Fruit fly (Drosophila melanogaster): ENCODE data around the gene CG4887.

The CG4887 gene

DNA sequence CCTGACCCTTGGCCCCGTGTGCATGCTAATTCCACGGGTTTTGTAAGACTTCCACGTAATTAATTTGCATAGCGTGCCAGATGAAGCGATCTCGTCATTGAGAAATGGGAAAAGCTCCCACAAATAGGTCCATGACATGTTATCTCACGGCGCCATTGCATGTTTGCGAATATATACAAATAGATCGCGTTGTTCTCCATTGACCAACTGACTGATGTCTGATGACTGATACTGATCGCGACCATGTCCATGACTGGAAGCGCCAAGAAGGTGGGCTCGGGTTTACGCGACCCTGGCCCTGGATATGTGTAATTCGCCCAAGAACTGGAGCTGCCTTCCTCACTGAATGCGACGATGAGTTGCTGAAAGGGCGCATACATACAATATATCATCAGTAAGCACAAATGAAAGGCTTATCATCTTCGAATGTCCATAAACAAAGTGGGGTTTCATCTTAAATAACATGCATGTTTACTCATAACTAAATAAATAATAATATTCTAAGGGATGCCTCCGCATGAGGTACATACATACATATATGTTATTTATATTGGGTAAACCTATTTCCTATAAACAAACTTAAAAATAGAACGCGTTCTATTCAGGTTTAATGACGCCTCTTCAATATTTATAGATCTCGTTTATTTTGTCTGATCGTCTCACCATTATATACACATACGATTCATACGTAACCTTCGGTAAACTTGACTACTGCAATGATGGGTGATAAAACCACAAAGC, 49.6 kb upstream of the CG4887 start (continued):
- TF ChIP-seq sc (optimal IDR thresholded peaks at IDR 0.05) = no peak
- peak; percentile 64 for TF ChIP-seq sc (GFP tag; optimal IDR thresholded peaks at IDR 0.05)
- peak; percentile 50 for TF ChIP-seq nau (GFP tag; optimal IDR thresholded peaks at IDR 0.05)
- TF ChIP-seq CG10147 (GFP tag; optimal IDR thresholded peaks at IDR 0.05) = no peak
- peak; percentile 72 for TF ChIP-seq CG14710 (tag; optimal IDR thresholded peaks at IDR 0.05)
- TF ChIP-seq Fer3 (tag; optimal IDR thresholded peaks at IDR 0.05) = peak; percentile 30
- TF ChIP-seq CG31365 (tag; optimal IDR thresholded peaks at IDR 0.05) = peak; percentile 1
- TF ChIP-seq trem (tag; optimal IDR thresholded peaks at IDR 0.05) = peak; percentile 43
- no peak for TF ChIP-seq gt (GFP tag; IDR thresholded peaks at IDR 0.05)
- TF ChIP-seq Dip3 (GFP tag; optimal IDR thresholded peaks at IDR 0.05) = no peak
- peak; percentile 10 for TF ChIP-seq sd (tag; optimal IDR thresholded peaks at IDR 0.05)
- TF ChIP-seq MESR4 (GFP tag; optimal IDR thresholded peaks at IDR 0.05) = no peak
- TF ChIP-seq tio (GFP tag; optimal IDR thresholded peaks at IDR 0.05) = no peak
- peak in 1 of 2 experiments; percentile 44 for TF ChIP-seq Pdp1 (GFP tag; optimal IDR thresholded peaks at IDR 0.05)
- no peak for TF ChIP-seq Gug (GFP tag; IDR thresholded peaks at IDR 0.05)
- peak; percentile 34 for TF ChIP-seq CG13894 (tag; optimal IDR thresholded peaks at IDR 0.05)
- TF ChIP-seq ara (GFP tag; IDR thresholded peaks at IDR 0.05) = peak; percentile 59; the same call in 1 of the 2 replicates
- peak; percentile 37 for TF ChIP-seq CG7839 (tag; optimal IDR thresholded peaks at IDR 0.05)
- no peak for TF ChIP-seq CG7987 (GFP tag; optimal IDR thresholded peaks at IDR 0.05)
- no peak for TF ChIP-seq nerfin-2 (GFP tag; IDR thresholded peaks at IDR 0.05; ENCODE audit: partially characterized antibody)
- peak; percentile 15; the same call in 1 of the 2 replicates for TF ChIP-seq vvl (GFP tag; IDR thresholded peaks at IDR 0.05)
- peak; percentile 40 for TF ChIP-seq CG4820 (GFP tag; optimal IDR thresholded peaks at IDR 0.05)
- TF ChIP-seq unpg (GFP tag; optimal IDR thresholded peaks at IDR 0.05) = peak; percentile 55
- no peak for TF ChIP-seq CG30020 (tag; optimal IDR thresholded peaks at IDR 0.05)
- TF ChIP-seq CG2202 (tag; optimal IDR thresholded peaks at IDR 0.05) = peak; percentile 76
- no peak for TF ChIP-seq HLH4C (GFP tag; IDR thresholded peaks at IDR 0.05; ENCODE audit: partially characterized antibody)
- TF ChIP-seq prd (optimal IDR thresholded peaks at IDR 0.05) = no peak
- no peak for TF ChIP-seq prd (GFP tag; IDR thresholded peaks at IDR 0.05)
- TF ChIP-seq pum (GFP tag; optimal IDR thresholded peaks at IDR 0.05) = no peak
- TF ChIP-seq HLHmδ (GFP tag; optimal IDR thresholded peaks at IDR 0.05) = no peak
- no peak for TF ChIP-seq p53 (GFP tag; optimal IDR thresholded peaks at IDR 0.05)
- TF ChIP-seq Bteb2 (GFP tag; optimal IDR thresholded peaks at IDR 0.05) = no peak
- no peak for TF ChIP-seq Ada2b (GFP tag; IDR thresholded peaks at IDR 0.05)
- TF ChIP-seq cg (GFP tag; optimal IDR thresholded peaks at IDR 0.05) = no peak
- TF ChIP-seq otp (GFP tag; IDR thresholded peaks at IDR 0.05) = no peak
- peak; percentile 75 for TF ChIP-seq Asciz (GFP tag; optimal IDR thresholded peaks at IDR 0.05)
- no peak for TF ChIP-seq CG14441 (GFP tag; IDR thresholded peaks at IDR 0.05)
- peak; percentile 88 for TF ChIP-seq sens (GFP tag)
- TF ChIP-seq CG5180 (GFP tag; optimal IDR thresholded peaks at IDR 0.05) = peak; percentile 5
- peak; percentile 50 for TF ChIP-seq salm (tag; optimal IDR thresholded peaks at IDR 0.05)
- TF ChIP-seq sug (tag; optimal IDR thresholded peaks at IDR 0.05) = no peak
- TF ChIP-seq CG9727 (GFP tag; optimal IDR thresholded peaks at IDR 0.05) = peak; percentile 74
- no peak for TF ChIP-seq CG8290 (GFP tag; optimal IDR thresholded peaks at IDR 0.05)
- TF ChIP-seq CG8290 (tag; optimal IDR thresholded peaks at IDR 0.05) = peak in 1 of 2 experiments; percentile 53
- peak; percentile 72 for TF ChIP-seq gem (tag; optimal IDR thresholded peaks at IDR 0.05)
- peak; percentile 65 for TF ChIP-seq PHDP (tag; optimal IDR thresholded peaks at IDR 0.05)
- TF ChIP-seq Scr (GFP tag; IDR thresholded peaks at IDR 0.05; ENCODE audit: partially characterized antibody) = no peak
- TF ChIP-seq z (GFP tag; IDR thresholded peaks at IDR 0.05) = 0 out of 3 replicates have a peak, but pooled peaks have one; percentile 40
- TF ChIP-seq Drgx (GFP tag; IDR thresholded peaks at IDR 0.05) = no peak
- peak; percentile 5 for TF ChIP-seq run (tag; optimal IDR thresholded peaks at IDR 0.05)
